1 fruit fly cellular context compared by ENCODE assay signal in the genomic region with DNA sequence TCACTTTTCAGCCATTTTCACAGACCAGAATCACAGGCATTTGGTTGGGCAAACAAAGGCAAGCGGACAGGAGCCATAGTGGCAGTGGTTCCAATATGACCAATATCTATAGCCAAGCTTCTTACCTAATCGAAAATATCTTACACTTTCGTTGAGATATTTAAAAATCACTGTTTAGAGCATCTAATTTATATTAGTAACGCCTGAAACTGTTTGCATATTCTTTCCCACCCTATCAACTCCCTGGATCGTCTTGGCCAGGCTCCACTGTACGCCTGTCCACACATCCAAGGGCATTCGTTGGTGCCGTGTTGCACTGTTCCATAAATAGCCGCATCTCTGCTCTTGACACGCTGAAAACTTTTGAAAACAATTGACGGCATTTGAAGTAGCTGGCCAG.
TF ChIP-seq lines count a peak whose summit lies in the region.

No protein-coding gene starts in this region.

TF ChIP-seq in whole organism, embryonic, 481 proteins besides CTCF, POLR2A, EP300 and RAD21 (continued from another document and continues in another):
- TF ChIP-seq ranshi (GFP tag; IDR thresholded peaks at IDR 0.05; lab: Robert Waterston, UW) (0 out of 2 replicates have a peak, but pooled peaks have one; percentile 17), amos (GFP tag; IDR thresholded peaks at IDR 0.05; lab: Robert Waterston, UW; ENCODE audit: partially characterized antibody) (no peak), CG11695 (GFP tag; IDR thresholded peaks at IDR 0.05; lab: Robert Waterston, UW) (no peak), CG31365 (tag; optimal IDR thresholded peaks at IDR 0.05; lab: Kevin White, UChicago) (no peak), Stat92E (GFP tag; optimal IDR thresholded peaks at IDR 0.05; lab: Kevin White, UChicago) (no peak), jumu (GFP tag; optimal IDR thresholded peaks at IDR 0.05; lab: Kevin White, UChicago) (no peak), CG6254 (GFP tag; optimal IDR thresholded peaks at IDR 0.05; lab: Kevin White, UChicago) (no peak), CG10267 (tag; optimal IDR thresholded peaks at IDR 0.05; lab: Kevin White, UChicago) (no peak), CG13894 (tag; optimal IDR thresholded peaks at IDR 0.05; lab: Kevin White, UChicago) (no peak), CG32772 (GFP tag; IDR thresholded peaks at IDR 0.05; lab: Robert Waterston, UW) (peak; percentile 38; the same call in 1 of the 2 replicates), gsb (GFP tag; IDR thresholded peaks at IDR 0.05; lab: Robert Waterston, UW) (no peak), dm (GFP tag; optimal IDR thresholded peaks at IDR 0.05; lab: Kevin White, UChicago) (no peak), CG10979 (tag; optimal IDR thresholded peaks at IDR 0.05; lab: Kevin White, UChicago) (peak; percentile 8), Atf6 (GFP tag; IDR thresholded peaks at IDR 0.05; lab: Robert Waterston, UW) (no peak), Hr78 (GFP tag; optimal IDR thresholded peaks at IDR 0.05; lab: Kevin White, UChicago) (no peak), CG13296 (GFP tag; optimal IDR thresholded peaks at IDR 0.05; lab: Kevin White, UChicago) (no peak), BEAF-32 (GFP tag; optimal IDR thresholded peaks at IDR 0.05; lab: Kevin White, UChicago) (no peak), E2f2 (GFP tag; IDR thresholded peaks at IDR 0.05; lab: Robert Waterston, UW) (no peak), CG1233 (GFP tag; optimal IDR thresholded peaks at IDR 0.05; lab: Kevin White, UChicago) (no peak), rib (GFP tag; IDR thresholded peaks at IDR 0.05; lab: Robert Waterston, UW) (no peak), MESR4 (GFP tag; optimal IDR thresholded peaks at IDR 0.05; lab: Kevin White, UChicago) (no peak), CG18599 (GFP tag; optimal IDR thresholded peaks at IDR 0.05; lab: Kevin White, UChicago) (no peak), CG34376 (GFP tag; optimal IDR thresholded peaks at IDR 0.05; lab: Kevin White, UChicago) (no peak), caup (GFP tag; optimal IDR thresholded peaks at IDR 0.05; lab: Kevin White, UChicago; ENCODE audit: severe bottlenecking) (no peak), CG14014 (GFP tag; IDR thresholded peaks at IDR 0.05; lab: Robert Waterston, UW) (no peak), CG7987 (GFP tag; optimal IDR thresholded peaks at IDR 0.05; lab: Kevin White, UChicago) (no peak), ken (GFP tag; IDR thresholded peaks at IDR 0.05; lab: Robert Waterston, UW) (peak; percentile 58; the same call in 1 of the 3 replicates), CG12391 (tag; optimal IDR thresholded peaks at IDR 0.05; lab: Kevin White, UChicago) (no peak), CG43689 (GFP tag; IDR thresholded peaks at IDR 0.05; lab: Robert Waterston, UW) (no peak), CG12104 (GFP tag; optimal IDR thresholded peaks at IDR 0.05; lab: Kevin White, UChicago) (no peak), CG16863 (GFP tag; optimal IDR thresholded peaks at IDR 0.05; lab: Kevin White, UChicago) (no peak), CG6854 (GFP tag; optimal IDR thresholded peaks at IDR 0.05; lab: Kevin White, UChicago) (no peak), danr (GFP tag; IDR thresholded peaks at IDR 0.05; lab: Robert Waterston, UW) (no peak), Dbx (GFP tag; IDR thresholded peaks at IDR 0.05; lab: Robert Waterston, UW) (no peak), slbo (GFP tag; IDR thresholded peaks at IDR 0.05; lab: Robert Waterston, UW) (no peak), CG7839 (tag; optimal IDR thresholded peaks at IDR 0.05; lab: Kevin White, UChicago) (peak; percentile 45), prd (optimal IDR thresholded peaks at IDR 0.05; lab: Kevin White, UChicago) (no peak), prd (GFP tag; IDR thresholded peaks at IDR 0.05; lab: Robert Waterston, UW) (peak; percentile 33; the same call in 1 of the 3 replicates), CG10274 (GFP tag; optimal IDR thresholded peaks at IDR 0.05; lab: Kevin White, UChicago) (no peak), Camta (GFP tag; optimal IDR thresholded peaks at IDR 0.05; lab: Kevin White, UChicago) (no peak), zf30C (GFP tag; optimal IDR thresholded peaks at IDR 0.05; lab: Kevin White, UChicago) (no peak), Hr51 (GFP tag; optimal IDR thresholded peaks at IDR 0.05; lab: Kevin White, UChicago) (peak in 1 of 2 experiments; percentile 22), tgo (GFP tag; IDR thresholded peaks at IDR 0.05; lab: Robert Waterston, UW) (no peak; the same call in 2 of the 3 replicates), CG15696 (tag; optimal IDR thresholded peaks at IDR 0.05; lab: Kevin White, UChicago) (no peak), unpg (GFP tag; optimal IDR thresholded peaks at IDR 0.05; lab: Kevin White, UChicago) (peak; percentile 47), CG16813 (GFP tag; IDR thresholded peaks at IDR 0.05; lab: Robert Waterston, UW; ENCODE audit: partially characterized antibody) (no peak), ind (GFP tag; optimal IDR thresholded peaks at IDR 0.05; lab: Kevin White, UChicago) (no peak), Blimp-1 (GFP tag; optimal IDR thresholded peaks at IDR 0.05; lab: Kevin White, UChicago) (peak; percentile 28), fru (optimal IDR thresholded peaks at IDR 0.05; lab: Kevin White, UChicago) (no peak), kni (GFP tag; optimal IDR thresholded peaks at IDR 0.05; lab: Kevin White, UChicago) (no peak), phol (tag; optimal IDR thresholded peaks at IDR 0.05; lab: Kevin White, UChicago) (peak; percentile 35), CG11504 (tag; optimal IDR thresholded peaks at IDR 0.05; lab: Kevin White, UChicago) (no peak), trem (tag; optimal IDR thresholded peaks at IDR 0.05; lab: Kevin White, UChicago) (no peak), CG2199 (GFP tag; IDR thresholded peaks at IDR 0.05; lab: Robert Waterston, UW) (no peak), pnt (GFP tag; optimal IDR thresholded peaks at IDR 0.05; lab: Kevin White, UChicago) (peak; percentile 7), CG15269 (tag; optimal IDR thresholded peaks at IDR 0.05; lab: Kevin White, UChicago) (peak; percentile 14), D (optimal IDR thresholded peaks at IDR 0.05; lab: Kevin White, UChicago) (no peak), D (GFP tag; optimal IDR thresholded peaks at IDR 0.05; lab: Kevin White, UChicago) (peak; percentile 24), bsh (GFP tag; optimal IDR thresholded peaks at IDR 0.05; lab: Kevin White, UChicago) (peak; percentile 18 to 59), gro (GFP tag; optimal IDR thresholded peaks at IDR 0.05; lab: Kevin White, UChicago) (no peak), CG1529 (GFP tag; optimal IDR thresholded peaks at IDR 0.05; lab: Kevin White, UChicago) (no peak), ara (GFP tag; IDR thresholded peaks at IDR 0.05; lab: Robert Waterston, UW) (no peak), Dll (GFP tag; IDR thresholded peaks at IDR 0.05; lab: Robert Waterston, UW; ENCODE audit: partially characterized antibody) (no peak), ase (GFP tag; IDR thresholded peaks at IDR 0.05; lab: Robert Waterston, UW) (no peak), Fer1 (GFP tag; optimal IDR thresholded peaks at IDR 0.05; lab: Kevin White, UChicago) (no peak), CG31388 (GFP tag; optimal IDR thresholded peaks at IDR 0.05; lab: Kevin White, UChicago) (no peak), cg (GFP tag; optimal IDR thresholded peaks at IDR 0.05; lab: Kevin White, UChicago) (no peak), Dp (GFP tag; optimal IDR thresholded peaks at IDR 0.05; lab: Kevin White, UChicago) (no peak), da (GFP tag; optimal IDR thresholded peaks at IDR 0.05; lab: Kevin White, UChicago) (no peak), CG12236 (GFP tag; optimal IDR thresholded peaks at IDR 0.05; lab: Kevin White, UChicago) (no peak), CG14710 (tag; optimal IDR thresholded peaks at IDR 0.05; lab: Kevin White, UChicago) (no peak), Ets65A (GFP tag; lab: Kevin White, UChicago) (no peak), NfI (GFP tag; optimal IDR thresholded peaks at IDR 0.05; lab: Kevin White, UChicago) (no peak), Ada2b (GFP tag; IDR thresholded peaks at IDR 0.05; lab: Robert Waterston, UW) (no peak), HLH54F (GFP tag; optimal IDR thresholded peaks at IDR 0.05; lab: Kevin White, UChicago) (no peak), row (GFP tag; IDR thresholded peaks at IDR 0.05; lab: Robert Waterston, UW) (peak; percentile 55), CG2678 (tag; optimal IDR thresholded peaks at IDR 0.05; lab: Kevin White, UChicago) (peak; percentile 23), CG8478 (optimal IDR thresholded peaks at IDR 0.05; lab: Kevin White, UChicago) (no peak), hkb (optimal IDR thresholded peaks at IDR 0.05; lab: Kevin White, UChicago) (no peak), hkb (GFP tag; IDR thresholded peaks at IDR 0.05; lab: Robert Waterston, UW) (0 out of 2 replicates have a peak, but pooled peaks have one; percentile 9), pho (GFP tag; optimal IDR thresholded peaks at IDR 0.05; lab: Kevin White, UChicago) (no peak), NC2β (GFP tag; optimal IDR thresholded peaks at IDR 0.05; lab: Kevin White, UChicago) (no peak), MTF-1 (GFP tag; optimal IDR thresholded peaks at IDR 0.05; lab: Kevin White, UChicago; ENCODE audit: borderline replicate concordance) (no peak), CG2120 (GFP tag; optimal IDR thresholded peaks at IDR 0.05; lab: Kevin White, UChicago) (no peak), Gug (GFP tag; IDR thresholded peaks at IDR 0.05; lab: Robert Waterston, UW) (peak; percentile 52; the same call in 2 of the 4 replicates), CG10565 (GFP tag; optimal IDR thresholded peaks at IDR 0.05; lab: Kevin White, UChicago) (no peak), CG30431 (GFP tag; optimal IDR thresholded peaks at IDR 0.05; lab: Kevin White, UChicago) (peak; percentile 16), Xbp1 (GFP tag; optimal IDR thresholded peaks at IDR 0.05; lab: Kevin White, UChicago) (peak; percentile 5), CG10321 (GFP tag; IDR thresholded peaks at IDR 0.05; lab: Robert Waterston, UW) (no peak), CG17186 (GFP tag; optimal IDR thresholded peaks at IDR 0.05; lab: Kevin White, UChicago) (no peak), gcm2 (GFP tag; optimal IDR thresholded peaks at IDR 0.05; lab: Kevin White, UChicago) (no peak), Asciz (GFP tag; optimal IDR thresholded peaks at IDR 0.05; lab: Kevin White, UChicago) (no peak), br (optimal IDR thresholded peaks at IDR 0.05; lab: Kevin White, UChicago) (no peak), bbx (GFP tag; IDR thresholded peaks at IDR 0.05; lab: Robert Waterston, UW; ENCODE audit: partially characterized antibody) (no peak), CG7745 (tag; optimal IDR thresholded peaks at IDR 0.05; lab: Kevin White, UChicago) (no peak), Nf-YA (GFP tag; IDR thresholded peaks at IDR 0.05; lab: Robert Waterston, UW) (no peak), CG10147 (GFP tag; optimal IDR thresholded peaks at IDR 0.05; lab: Kevin White, UChicago) (no peak), CG17802 (tag; optimal IDR thresholded peaks at IDR 0.05; lab: Kevin White, UChicago) (no peak), ftz-f1 (GFP tag; optimal IDR thresholded peaks at IDR 0.05; lab: Kevin White, UChicago) (no peak), CG6813 (GFP tag; optimal IDR thresholded peaks at IDR 0.05; lab: Kevin White, UChicago) (no peak), CG11247 (GFP tag; IDR thresholded peaks at IDR 0.05; lab: Robert Waterston, UW) (no peak; the same call in 1 of the 2 replicates), inv (GFP tag; IDR thresholded peaks at IDR 0.05; lab: Robert Waterston, UW; ENCODE audit: partially characterized antibody) (no peak), bcd (GFP tag; optimal IDR thresholded peaks at IDR 0.05; lab: Kevin White, UChicago) (no peak), peb (GFP tag; IDR thresholded peaks at IDR 0.05; lab: Robert Waterston, UW) (0 out of 2 replicates have a peak, but pooled peaks have one; percentile 32), HLH3B (GFP tag; IDR thresholded peaks at IDR 0.05; lab: Robert Waterston, UW) (peak; percentile 44; the same call in 1 of the 2 replicates), Awh (GFP tag; IDR thresholded peaks at IDR 0.05; lab: Robert Waterston, UW) (no peak), Abd-B (GFP tag; optimal IDR thresholded peaks at IDR 0.05; lab: Kevin White, UChicago) (no peak), disco-r (GFP tag; optimal IDR thresholded peaks at IDR 0.05; lab: Kevin White, UChicago) (no peak), sna (GFP tag; IDR thresholded peaks at IDR 0.05; lab: Robert Waterston, UW; ENCODE audit: partially characterized antibody) (no peak), abd-A (tag; optimal IDR thresholded peaks at IDR 0.05; lab: Kevin White, UChicago) (no peak), CG9437 (GFP tag; optimal IDR thresholded peaks at IDR 0.05; lab: Kevin White, UChicago) (no peak), maf-S (GFP tag; optimal IDR thresholded peaks at IDR 0.05; lab: Kevin White, UChicago) (no peak), Hey (tag; optimal IDR thresholded peaks at IDR 0.05; lab: Kevin White, UChicago) (no peak), C15 (GFP tag; IDR thresholded peaks at IDR 0.05; lab: Robert Waterston, UW) (no peak), nerfin-1 (tag; optimal IDR thresholded peaks at IDR 0.05; lab: Kevin White, UChicago) (peak; percentile 11), Max (GFP tag; optimal IDR thresholded peaks at IDR 0.05; lab: Kevin White, UChicago) (no peak), ewg (GFP tag; optimal IDR thresholded peaks at IDR 0.05; lab: Kevin White, UChicago) (no peak), gcm (GFP tag; optimal IDR thresholded peaks at IDR 0.05; lab: Kevin White, UChicago) (no peak), CG17359 (tag; optimal IDR thresholded peaks at IDR 0.05; lab: Kevin White, UChicago) (peak; percentile 42), fd96Cb (tag; optimal IDR thresholded peaks at IDR 0.05; lab: Kevin White, UChicago) (no peak), Taf1 (GFP tag; IDR thresholded peaks at IDR 0.05; lab: Robert Waterston, UW) (no peak), CG6765 (GFP tag; optimal IDR thresholded peaks at IDR 0.05; lab: Kevin White, UChicago) (no peak), CG3407 (GFP tag; optimal IDR thresholded peaks at IDR 0.05; lab: Kevin White, UChicago) (no peak), Ptx1 (GFP tag; IDR thresholded peaks at IDR 0.05; lab: Robert Waterston, UW) (peak; percentile 42), ap (GFP tag; IDR thresholded peaks at IDR 0.05; lab: Robert Waterston, UW) (0 out of 2 replicates have a peak, but pooled peaks have one; percentile 3), Med (GFP tag; lab: Kevin White, UChicago) (peak; percentile 80), CG13424 (tag; optimal IDR thresholded peaks at IDR 0.05; lab: Kevin White, UChicago) (peak; percentile 25), CG16815 (GFP tag; optimal IDR thresholded peaks at IDR 0.05; lab: Kevin White, UChicago) (no peak), CG12744 (GFP tag; optimal IDR thresholded peaks at IDR 0.05; lab: Kevin White, UChicago) (no peak), ham (GFP tag; IDR thresholded peaks at IDR 0.05; lab: Robert Waterston, UW) (no peak), seq (GFP tag; IDR thresholded peaks at IDR 0.05; lab: Robert Waterston, UW) (no peak), scrt (GFP tag; optimal IDR thresholded peaks at IDR 0.05; lab: Kevin White, UChicago) (no peak)
